Fruit fly (Drosophila melanogaster): ENCODE measurements around the gene LysE.

Gene LysE

dm6 chr3L:1188936-1189659, 23.5 kb upstream of the LysE start, which contains the start of gene CG13912 (continued):
- TF ChIP-seq Pdp1 (GFP tag; optimal IDR thresholded peaks at IDR 0.05): peak in 1 of 2 experiments; percentile 88
- no peak for TF ChIP-seq lov (optimal IDR thresholded peaks at IDR 0.05)
- TF ChIP-seq lov (GFP tag; IDR thresholded peaks at IDR 0.05): no peak
- TF ChIP-seq D19B (GFP tag; optimal IDR thresholded peaks at IDR 0.05): no peak
- no peak for TF ChIP-seq Sry-β (GFP tag; optimal IDR thresholded peaks at IDR 0.05)
- TF ChIP-seq Dfd (GFP tag; optimal IDR thresholded peaks at IDR 0.05): no peak
- 0 out of 2 replicates have a peak, but pooled peaks have one; percentile 25 for TF ChIP-seq chm (GFP tag; IDR thresholded peaks at IDR 0.05)
- TF ChIP-seq CG10959 (GFP tag; IDR thresholded peaks at IDR 0.05): no peak
- no peak for TF ChIP-seq lilli (GFP tag; optimal IDR thresholded peaks at IDR 0.05)
- TF ChIP-seq Lhr (GFP tag; optimal IDR thresholded peaks at IDR 0.05): peak; percentile 66
- TF ChIP-seq HHEX (GFP tag; optimal IDR thresholded peaks at IDR 0.05): peak; percentile 18
- peak; percentile 37 for TF ChIP-seq shn (GFP tag; optimal IDR thresholded peaks at IDR 0.05)
- peak; percentile 75 for TF ChIP-seq HmgZ (tag; optimal IDR thresholded peaks at IDR 0.05)
- no peak for TF ChIP-seq emc (GFP tag; optimal IDR thresholded peaks at IDR 0.05)
- TF ChIP-seq Dp (GFP tag; optimal IDR thresholded peaks at IDR 0.05): peak; percentile 19
- no peak for TF ChIP-seq psq (GFP tag; optimal IDR thresholded peaks at IDR 0.05)
- TF ChIP-seq Hr78 (GFP tag; optimal IDR thresholded peaks at IDR 0.05): peak in 1 of 2 experiments; percentile 82
- TF ChIP-seq trh (GFP tag; optimal IDR thresholded peaks at IDR 0.05): no peak
- peak; percentile 24 for TF ChIP-seq CG2120 (GFP tag; optimal IDR thresholded peaks at IDR 0.05)
- no peak for TF ChIP-seq CG1832 (GFP tag; optimal IDR thresholded peaks at IDR 0.05)
- TF ChIP-seq run (tag; optimal IDR thresholded peaks at IDR 0.05): peak; percentile 14
- TF ChIP-seq CG5953 (GFP tag; IDR thresholded peaks at IDR 0.05): no peak
- peak; percentile 46 for TF ChIP-seq Hmr (GFP tag; optimal IDR thresholded peaks at IDR 0.05)
- peak; percentile 92 for TF ChIP-seq CG7987 (GFP tag; optimal IDR thresholded peaks at IDR 0.05)
- no peak for TF ChIP-seq grau (tag; optimal IDR thresholded peaks at IDR 0.05)
- peak; percentile 96 for TF ChIP-seq sd (tag; optimal IDR thresholded peaks at IDR 0.05)
- TF ChIP-seq bsh (GFP tag; optimal IDR thresholded peaks at IDR 0.05): no peak
- no peak for TF ChIP-seq NFAT (GFP tag; IDR thresholded peaks at IDR 0.05)
- TF ChIP-seq GATAe (GFP tag; conservative IDR thresholded peaks at IDR 0.05): peak; percentile 49
- TF ChIP-seq sqz (GFP tag; optimal IDR thresholded peaks at IDR 0.05): no peak
- no peak for TF ChIP-seq CG17328 (GFP tag; IDR thresholded peaks at IDR 0.05)
- TF ChIP-seq CG16815 (GFP tag; optimal IDR thresholded peaks at IDR 0.05): no peak
- TF ChIP-seq Antp (GFP tag; optimal IDR thresholded peaks at IDR 0.05): no peak
- TF ChIP-seq CG4617 (GFP tag; optimal IDR thresholded peaks at IDR 0.05; ENCODE audit: borderline replicate concordance): no peak
- TF ChIP-seq Rfx (GFP tag; IDR thresholded peaks at IDR 0.05): peak; percentile 12; the same call in 1 of the 2 replicates
- TF ChIP-seq wek (GFP tag; optimal IDR thresholded peaks at IDR 0.05): peak; percentile 10
- no peak for TF ChIP-seq Neu2 (GFP tag; optimal IDR thresholded peaks at IDR 0.05; ENCODE audit: borderline replicate concordance)
- TF ChIP-seq CG2199 (GFP tag; IDR thresholded peaks at IDR 0.05): peak; percentile 90; the same call in 2 of the 3 replicates
- peak; percentile 33 for TF ChIP-seq CG33213 (GFP tag; optimal IDR thresholded peaks at IDR 0.05)
- no peak for TF ChIP-seq Optix (GFP tag; IDR thresholded peaks at IDR 0.05)
- peak; percentile 25 for TF ChIP-seq Hey (tag; optimal IDR thresholded peaks at IDR 0.05)
- TF ChIP-seq unpg (GFP tag; optimal IDR thresholded peaks at IDR 0.05): no peak
- peak; percentile 99 for TF ChIP-seq Meics (GFP tag; optimal IDR thresholded peaks at IDR 0.05)
- peak; percentile 84; the same call in 3 of the 4 replicates for TF ChIP-seq chinmo (GFP tag; IDR thresholded peaks at IDR 0.05; ENCODE audit: partially characterized antibody)
- TF ChIP-seq CG17359 (tag; optimal IDR thresholded peaks at IDR 0.05): no peak
- TF ChIP-seq grn (GFP tag; optimal IDR thresholded peaks at IDR 0.05): peak; percentile 99
- TF ChIP-seq fd64A (GFP tag; optimal IDR thresholded peaks at IDR 0.05): peak; percentile 63
